Fruit fly (Drosophila melanogaster) whole organism, embryonic: ENCODE data around the gene RhoGDI.
A peak's percentile ranks its signal among the peaks of the same experiment; 100 is the strongest.

Experiments
- Adf1 ChIP-seq: fragments of 200-800 bp; sonication (Bioruptor generic); IDR thresholded peaks from 2 replicates; pipeline ENCODE4 v1.3.6; 2022; ENCODE audit warnings: missing biosample characterization, missing genetic modification characterization
- BtbVII ChIP-seq: fragments of 200-800 bp; sonication (Bioruptor generic); optimal IDR thresholded peaks from 3 replicates; lab custom pipeline; 2017; ENCODE audit warnings: missing biosample characterization, mild to moderate bottlenecking, missing genetic modification characterization
- CG10147 ChIP-seq: fragments of 200-800 bp; sonication (Bioruptor generic); optimal IDR thresholded peaks from 2 replicates; lab custom pipeline; 2019; ENCODE audit warnings: missing biosample characterization, mild to moderate bottlenecking, missing genetic modification characterization, moderate library complexity
- CG10431 ChIP-seq: fragments of 200-800 bp; sonication (Bioruptor generic); optimal IDR thresholded peaks from 3 replicates; lab custom pipeline; 2018; ENCODE audit warnings: missing biosample characterization, mild to moderate bottlenecking, missing genetic modification characterization
- CG11504 ChIP-seq: fragments of 200-800 bp; sonication (Bioruptor generic); optimal IDR thresholded peaks from 3 replicates; lab custom pipeline; 2019; ENCODE audit warnings: missing biosample characterization, mild to moderate bottlenecking, missing genetic modification characterization, moderate library complexity
- CG13424 ChIP-seq: fragments of 200-800 bp; sonication (Bioruptor generic); optimal IDR thresholded peaks from 2 replicates; lab custom pipeline; 2019; ENCODE audit warnings: missing biosample characterization, mild to moderate bottlenecking, missing genetic modification characterization, moderate library complexity
- CG13894 ChIP-seq: fragments of 200-800 bp; sonication (Bioruptor generic); optimal IDR thresholded peaks from 3 replicates; lab custom pipeline; 2018; ENCODE audit warnings: missing biosample characterization, mild to moderate bottlenecking, missing genetic modification characterization, moderate library complexity
- CG15011 ChIP-seq: fragments of 200-800 bp; sonication (Bioruptor generic); optimal IDR thresholded peaks from 3 replicates; lab custom pipeline; 2018; ENCODE audit warnings: missing biosample characterization, mild to moderate bottlenecking, missing genetic modification characterization
- CG16779 ChIP-seq: fragments of 200-800 bp; sonication (Bioruptor generic); IDR thresholded peaks from 2 replicates; pipeline ENCODE4 v1.3.6; 2022; ENCODE audit warnings: missing biosample characterization, missing genetic modification characterization
- CG18599 ChIP-seq: fragments of 200-800 bp; sonication (Bioruptor generic); optimal IDR thresholded peaks from 3 replicates; lab custom pipeline; 2017; ENCODE audit warnings: missing biosample characterization, missing genetic modification characterization, mild to moderate bottlenecking, moderate library complexity, missing genetic modification reagents
- CG2120 ChIP-seq: fragments of 200-800 bp; sonication (Bioruptor generic); optimal IDR thresholded peaks from 3 replicates; lab custom pipeline; 2016; ENCODE audit warnings: missing biosample characterization, missing genetic modification characterization
- CG2199 ChIP-seq: fragments of 200-800 bp; sonication (Bioruptor generic); IDR thresholded peaks from 3 replicates; pipeline ENCODE4 v1.3.6; 2022; ENCODE audit warnings: missing biosample characterization, missing genetic modification characterization
- CG30403 ChIP-seq: fragments of 200-800 bp; sonication (Bioruptor generic); optimal IDR thresholded peaks from 3 replicates; lab custom pipeline; 2016; ENCODE audit warnings: missing biosample characterization, missing genetic modification characterization
- CG33213 ChIP-seq: fragments of 200-800 bp; sonication (Bioruptor generic); optimal IDR thresholded peaks from 3 replicates; lab custom pipeline; 2016; ENCODE audit warnings: missing biosample characterization, missing genetic modification characterization
- CG6175 ChIP-seq: fragments of 200-800 bp; sonication (Bioruptor generic); IDR thresholded peaks from 3 replicates; pipeline ENCODE4 v1.3.6; 2022; ENCODE audit warnings: missing biosample characterization, missing genetic modification characterization
- CG9727 ChIP-seq: fragments of 200-800 bp; sonication (Bioruptor generic); optimal IDR thresholded peaks from 3 replicates; lab custom pipeline; 2017; ENCODE audit warnings: missing biosample characterization, mild to moderate bottlenecking, missing genetic modification characterization
- CTCF ChIP-seq: fragments of 200-800 bp; sonication (Bioruptor generic); optimal IDR thresholded peaks from 2 replicates; lab custom pipeline; 2017; ENCODE audit warnings: missing biosample characterization, mild to moderate bottlenecking, missing genetic modification characterization, moderate library complexity
- CoRest ChIP-seq: fragments of 200-800 bp; sonication (Bioruptor generic); optimal IDR thresholded peaks from 3 replicates; lab custom pipeline; 2018; ENCODE audit warnings: missing biosample characterization, mild to moderate bottlenecking, missing genetic modification characterization, moderate library complexity
- Dip3 ChIP-seq: fragments of 200-800 bp; sonication (Bioruptor generic); optimal IDR thresholded peaks from 3 replicates; lab custom pipeline; 2016; ENCODE audit warnings: missing biosample characterization, missing genetic modification characterization
- Eip74EF ChIP-seq, 2 experiments: fragments of 200-800 bp in 1 of 2; fragments of >200 bp in 1 of 2; sonication (Bioruptor generic) in 1 of 2; optimal IDR thresholded peaks; 2 replicates each; lab custom pipeline; 2017 to 2019; ENCODE audit warnings: missing biosample characterization in 2 of 2, missing genetic modification characterization in 2 of 2, mild to moderate bottlenecking in 1 of 2, moderate library complexity in 1 of 2
- Elba2 ChIP-seq: fragments of 200-800 bp; sonication (Bioruptor generic); optimal IDR thresholded peaks from 3 replicates; lab custom pipeline; 2016; ENCODE audit warnings: missing biosample characterization, missing genetic modification characterization
- Ets65A ChIP-seq: fragments of 200-800 bp; sonication (Bioruptor generic); peaks from one replicate; lab custom pipeline; 2016; ENCODE audit warnings: missing biosample characterization, missing genetic modification characterization
- H15 ChIP-seq: fragments of 200-800 bp; sonication (Bioruptor generic); IDR thresholded peaks from 3 replicates; pipeline ENCODE4 v1.3.6; 2022; ENCODE audit warnings: missing biosample characterization, missing genetic modification characterization
- Hand ChIP-seq: fragments of 200-800 bp; sonication (Bioruptor generic); optimal IDR thresholded peaks from 2 replicates; lab custom pipeline; 2017; ENCODE audit warnings: mild to moderate bottlenecking, missing biosample characterization, missing genetic modification reagents, missing genetic modification characterization
- Hey ChIP-seq: fragments of 200-800 bp; sonication (Bioruptor generic); optimal IDR thresholded peaks from 3 replicates; lab custom pipeline; 2018; ENCODE audit warnings: missing biosample characterization, mild to moderate bottlenecking, missing genetic modification characterization
- Hmr ChIP-seq: fragments of 200-800 bp; sonication (Bioruptor generic); optimal IDR thresholded peaks from 3 replicates; lab custom pipeline; 2017; ENCODE audit warnings: mild to moderate bottlenecking, missing biosample characterization, missing genetic modification reagents, missing genetic modification characterization
- Hr51 ChIP-seq, 2 experiments: fragments of 200-800 bp; sonication (Bioruptor generic); optimal IDR thresholded peaks; 2 replicates in 1 of 2; 3 replicates in 1 of 2; lab custom pipeline; 2016 to 2018; ENCODE audit warnings: missing biosample characterization in 2 of 2, missing genetic modification characterization in 2 of 2, mild to moderate bottlenecking in 1 of 2, moderate library complexity in 1 of 2
- Meics ChIP-seq: fragments of 200-800 bp; sonication (Bioruptor generic); optimal IDR thresholded peaks from 2 replicates; lab custom pipeline; 2017; ENCODE audit warnings: missing biosample characterization, mild to moderate bottlenecking, missing genetic modification characterization
- NFAT ChIP-seq: fragments of 200-800 bp; sonication (Bioruptor generic); IDR thresholded peaks from 2 replicates; pipeline ENCODE4 v1.3.6; 2022; ENCODE audit warnings: missing biosample characterization, missing genetic modification characterization
- Oli ChIP-seq: fragments of 200-800 bp; sonication (Bioruptor generic); optimal IDR thresholded peaks from 2 replicates; lab custom pipeline; 2018; ENCODE audit warnings: missing biosample characterization, mild to moderate bottlenecking, missing genetic modification characterization, moderate library complexity
- Optix ChIP-seq: fragments of 200-800 bp; sonication (Bioruptor generic); IDR thresholded peaks from 3 replicates; pipeline ENCODE4 v1.3.6; 2022; ENCODE audit warnings: missing biosample characterization, missing genetic modification characterization
- abd-A ChIP-seq: fragments of 200-800 bp; sonication (Bioruptor generic); optimal IDR thresholded peaks from 3 replicates; lab custom pipeline; 2019; ENCODE audit warnings: missing biosample characterization, mild to moderate bottlenecking, missing genetic modification characterization, moderate library complexity
- bowl ChIP-seq: fragments of 200-800 bp; sonication (Bioruptor generic); IDR thresholded peaks from 2 replicates; pipeline ENCODE4 v1.3.6; 2022; ENCODE audit warnings: missing biosample characterization, missing genetic modification characterization
- bsh ChIP-seq, 2 experiments: fragments of 200-800 bp; sonication (Bioruptor generic); optimal IDR thresholded peaks; 2 replicates each; lab custom pipeline; 2017 to 2018; ENCODE audit warnings: mild to moderate bottlenecking in 2 of 2, missing biosample characterization in 2 of 2, missing genetic modification characterization in 2 of 2, moderate library complexity in 1 of 2
- corto ChIP-seq: fragments of 200-800 bp; sonication (Bioruptor generic); optimal IDR thresholded peaks from 2 replicates; lab custom pipeline; 2016; ENCODE audit warnings: missing biosample characterization, mild to moderate bottlenecking, missing genetic modification characterization, moderate library complexity
- dmrt99B ChIP-seq: fragments of 200-800 bp; sonication (Bioruptor generic); optimal IDR thresholded peaks from 2 replicates; lab custom pipeline; 2018; ENCODE audit warnings: missing biosample characterization, mild to moderate bottlenecking, missing genetic modification characterization, moderate library complexity
- dysf ChIP-seq: fragments of 200-800 bp; sonication (Bioruptor generic); IDR thresholded peaks from 3 replicates; pipeline ENCODE4 v1.3.6; 2022; ENCODE audit warnings: missing biosample characterization, missing genetic modification characterization
- fd96Cb ChIP-seq: fragments of 200-800 bp; sonication (Bioruptor generic); optimal IDR thresholded peaks from 2 replicates; lab custom pipeline; 2018; ENCODE audit warnings: missing biosample characterization, mild to moderate bottlenecking, missing genetic modification characterization, moderate library complexity
- gro ChIP-seq: fragments of 200-800 bp; sonication (Bioruptor generic); optimal IDR thresholded peaks from 2 replicates; lab custom pipeline; 2016; ENCODE audit warnings: missing biosample characterization, missing genetic modification characterization
- h ChIP-seq: fragments of >200 bp; optimal IDR thresholded peaks from 2 replicates; lab custom pipeline; 2017
- ham ChIP-seq: fragments of 200-800 bp; sonication (Bioruptor generic); IDR thresholded peaks from 2 replicates; pipeline ENCODE4 v1.3.6; 2022; ENCODE audit warnings: missing biosample characterization, missing genetic modification characterization
- mam ChIP-seq: fragments of 200-800 bp; sonication (Bioruptor generic); optimal IDR thresholded peaks from 3 replicates; lab custom pipeline; 2016; ENCODE audit warnings: missing biosample characterization, missing genetic modification characterization
- nmo ChIP-seq: fragments of 200-800 bp; sonication (Bioruptor generic); optimal IDR thresholded peaks from 2 replicates; lab custom pipeline; 2018; ENCODE audit warnings: missing biosample characterization, mild to moderate bottlenecking, missing genetic modification characterization, moderate library complexity
- pzg ChIP-seq: fragments of 200-800 bp; sonication (Bioruptor generic); optimal IDR thresholded peaks from 3 replicates; lab custom pipeline; 2018; ENCODE audit warnings: missing biosample characterization, mild to moderate bottlenecking, missing genetic modification characterization, moderate library complexity
- row ChIP-seq: fragments of 200-800 bp; sonication (Bioruptor generic); IDR thresholded peaks from 3 replicates; pipeline ENCODE4 v1.3.6; 2022; ENCODE audit warnings: missing biosample characterization, missing genetic modification characterization
- sd ChIP-seq: fragments of 200-800 bp; sonication (Bioruptor generic); optimal IDR thresholded peaks from 3 replicates; lab custom pipeline; 2018; ENCODE audit warnings: missing biosample characterization, mild to moderate bottlenecking, missing genetic modification characterization, moderate library complexity
- sens ChIP-seq: fragments of 200-800 bp; sonication (Bioruptor generic); peaks from one replicate; lab custom pipeline; 2016; ENCODE audit warnings: missing biosample characterization, missing genetic modification characterization
- sr ChIP-seq: fragments of 200-800 bp; sonication (Bioruptor generic); IDR thresholded peaks from 3 replicates; pipeline ENCODE4 v1.3.6; 2022; ENCODE audit warnings: missing biosample characterization, missing genetic modification characterization
- tap ChIP-seq: fragments of 200-800 bp; optimal IDR thresholded peaks from 3 replicates; lab custom pipeline; 2019; ENCODE audit warnings: missing biosample characterization, mild to moderate bottlenecking, missing genetic modification characterization, moderate library complexity

The RhoGDI gene

DNA sequence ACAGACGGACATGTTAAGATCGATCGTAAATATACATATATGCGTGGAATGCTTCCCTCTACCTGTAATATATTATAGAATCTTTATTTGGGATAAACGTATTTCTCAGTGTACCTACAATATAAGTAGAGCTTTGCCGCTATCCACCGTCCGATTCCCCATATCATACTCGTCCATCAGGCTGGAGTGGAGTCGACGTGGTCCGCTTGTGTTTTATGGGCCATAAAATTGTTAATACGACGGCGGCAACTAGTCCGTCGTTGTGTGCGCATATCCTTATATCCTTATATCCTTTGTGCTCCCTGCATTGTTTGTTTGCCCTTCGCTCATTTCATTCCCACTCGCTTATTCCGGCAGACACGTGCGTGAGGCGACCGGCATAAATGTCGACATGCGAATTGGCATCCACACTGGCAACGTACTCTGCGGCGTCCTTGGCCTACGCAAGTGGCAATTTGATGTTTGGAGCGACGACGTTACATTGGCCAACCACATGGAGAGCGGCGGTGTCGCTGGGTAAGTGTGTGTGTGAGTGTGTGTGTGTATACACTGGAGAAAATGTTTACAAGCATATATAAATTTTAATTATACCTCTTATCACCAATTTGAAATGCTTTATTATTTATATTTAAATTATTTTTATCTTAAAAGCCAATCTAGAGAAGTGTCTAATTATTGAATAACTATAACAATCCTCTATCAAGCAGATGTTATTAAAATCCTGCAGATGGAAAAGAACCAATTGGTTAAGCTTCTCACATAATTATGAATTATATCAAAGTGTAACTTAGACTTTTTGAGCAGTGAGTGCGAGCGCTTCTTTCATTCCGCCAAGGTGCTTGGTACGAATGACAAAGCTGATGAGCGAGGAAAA is 40.4 kb downstream of the RhoGDI start:
- TF ChIP-seq Hr51 (GFP tag; optimal IDR thresholded peaks at IDR 0.05; lab: Kevin White, UChicago) (peak in 1 of 2 experiments; percentile 59), Elba2 (GFP tag; lab: Kevin White, UChicago) (no peak), h (lab: Kevin White, UChicago) (no peak), CG2120 (GFP tag; lab: Kevin White, UChicago) (peak; percentile 16), tap (tag; lab: Kevin White, UChicago) (no peak), Adf1 (no peak), CG9727 (GFP tag; lab: Kevin White, UChicago) (peak; percentile 19), CoRest (tag; lab: Kevin White, UChicago) (peak; percentile 28), Oli (tag; lab: Kevin White, UChicago) (peak; percentile 28), BtbVII (GFP tag; lab: Kevin White, UChicago) (peak; percentile 12), Ets65A (GFP tag; lab: Kevin White, UChicago) (peak; percentile 88), CG33213 (GFP tag; lab: Kevin White, UChicago) (no peak), Hand (peak; percentile 15), row (peak; percentile 31; the same call in 1 of the 3 replicates), CG10147 (peak; percentile 53), Hey (tag; lab: Kevin White, UChicago) (peak; percentile 80), sens (GFP tag; lab: Kevin White, UChicago) (peak; percentile 52), NFAT (GFP tag; lab: Robert Waterston, UW) (no peak), H15 (GFP tag; lab: Robert Waterston, UW) (no peak), mam (GFP tag; lab: Kevin White, UChicago) (no peak), CG11504 (tag; lab: Kevin White, UChicago) (peak; percentile 54), pzg (GFP tag; lab: Kevin White, UChicago) (no peak), abd-A (peak; percentile 81), Hmr (GFP tag; lab: Kevin White, UChicago) (peak; percentile 61), CTCF (GFP tag; lab: Kevin White, UChicago) (no peak), bsh (GFP tag; optimal IDR thresholded peaks at IDR 0.05; lab: Kevin White, UChicago) (no peak), CG16779 (GFP tag; lab: Robert Waterston, UW) (no peak), CG15011 (GFP tag; lab: Kevin White, UChicago) (no peak), fd96Cb (tag; lab: Kevin White, UChicago) (peak; percentile 2), dysf (0 out of 3 replicates have a peak, but pooled peaks have one; percentile 8), CG13894 (tag; lab: Kevin White, UChicago) (peak; percentile 64), ham (GFP tag; lab: Robert Waterston, UW) (no peak), bowl (GFP tag; lab: Robert Waterston, UW) (no peak), nmo (GFP tag; lab: Kevin White, UChicago) (peak; percentile 21), CG2199 (GFP tag; lab: Robert Waterston, UW) (no peak), CG10431 (GFP tag; lab: Kevin White, UChicago) (no peak), Eip74EF (GFP tag; optimal IDR thresholded peaks at IDR 0.05; lab: Kevin White, UChicago) (no peak), CG18599 (peak; percentile 67), Dip3 (GFP tag; lab: Kevin White, UChicago) (no peak), CG30403 (GFP tag; lab: Kevin White, UChicago) (peak; percentile 3), Meics (GFP tag; lab: Kevin White, UChicago) (peak; percentile 42), corto (GFP tag; lab: Kevin White, UChicago) (no peak), CG6175 (GFP tag; lab: Robert Waterston, UW) (no peak), gro (no peak), sr (no peak), Optix (GFP tag; lab: Robert Waterston, UW) (0 out of 3 replicates have a peak, but pooled peaks have one; percentile 9), dmrt99B (tag; lab: Kevin White, UChicago) (peak; percentile 38), CG13424 (peak; percentile 31), sd (no peak)
